Worm (Caenorhabditis elegans): ENCODE data around the gene T05A8.2.
"Not testable (repeated sequence)": the region's sequence is repeated elsewhere in the genome, so short reads cannot be mapped to it uniquely, and the experiment has no call there.

T05A8.2 gene

ce11 chrII:2692476-2692875 lies 18.3 kb downstream of the T05A8.2 start, which contains the start of gene set-11:
Gene set-11, minus strand, starts transcription at chrII:2692576.
- TF ChIP-seq ztf-4 (tag; optimal IDR thresholded peaks at IDR 0.05): no peak
- TF ChIP-seq alr-1 (tag; optimal IDR thresholded peaks at IDR 0.05): no peak
- no peak for TF ChIP-seq mbf-1 (tag; optimal IDR thresholded peaks at IDR 0.05)
- no peak for TF ChIP-seq snpc-4 (tag; optimal IDR thresholded peaks at IDR 0.05)
- no peak for TF ChIP-seq nhr-25 (tag; optimal IDR thresholded peaks at IDR 0.05)

- TF ChIP-seq unc-55 (GFP tag; optimal IDR thresholded peaks at IDR 0.05) (no peak), nhr-11 (tag; optimal IDR thresholded peaks at IDR 0.05) (no peak), skn-1 (tag; optimal IDR thresholded peaks at IDR 0.05) (no peak), dmd-4 (tag; optimal IDR thresholded peaks at IDR 0.05) (no peak), blmp-1 (tag; optimal IDR thresholded peaks at IDR 0.05; ENCODE audit: insufficient read depth) (no peak), nhr-237 (tag; optimal IDR thresholded peaks at IDR 0.05) (no peak), nhr-129 (tag; optimal IDR thresholded peaks at IDR 0.05) (no peak), unc-62 (GFP tag; optimal IDR thresholded peaks at IDR 0.05) (no peak), unc-39 (tag; optimal IDR thresholded peaks at IDR 0.05) (no peak), ztf-11 (tag; optimal IDR thresholded peaks at IDR 0.05) (no peak), nhr-12 (tag; optimal IDR thresholded peaks at IDR 0.05) (no peak), sma-3 (GFP tag; optimal IDR thresholded peaks at IDR 0.05) (no peak), lin-39 (tag; optimal IDR thresholded peaks at IDR 0.05) (no peak)
Measured at ce11 chrII:2690080-2690479, 20.7 kb downstream of the T05A8.2 start, which contains the start of gene nspf-3. Gene nspf-3, minus strand, starts transcription at chrII:2690180.

- not testable (repeated sequence) for TF ChIP-seq ama-1 (optimal IDR thresholded peaks at IDR 0.05); C34F6.9 (tag; optimal IDR thresholded peaks at IDR 0.05); ZK546.5 (tag; optimal IDR thresholded peaks at IDR 0.05)
Measured at ce11 chrII:2688616-2689015, 22.2 kb downstream of the T05A8.2 start, which contains the start of gene nspf-2. Gene nspf-2, plus strand, starts transcription at chrII:2688916.

ce11 chrII:2686985-2687675 lies 23.7 kb downstream of the T05A8.2 start, which contains the start of the genes sup-9 and nspf-1:
Gene sup-9, minus strand, starts transcription at chrII:2687027.
Gene nspf-1, plus strand, starts transcription at chrII:2687625.
- TF ChIP-seq R02D3.7 (tag; optimal IDR thresholded peaks at IDR 0.05) (no peak), zag-1 (tag; optimal IDR thresholded peaks at IDR 0.05) (no peak), nhr-237 (tag; optimal IDR thresholded peaks at IDR 0.05) (no peak), fos-1 (tag; optimal IDR thresholded peaks at IDR 0.05) (no peak), sem-4 (tag; optimal IDR thresholded peaks at IDR 0.05) (peak; percentile 24), alr-1 (tag; optimal IDR thresholded peaks at IDR 0.05) (no peak), nhr-11 (tag; optimal IDR thresholded peaks at IDR 0.05) (no peak), nhr-21 (tag; optimal IDR thresholded peaks at IDR 0.05) (no peak), C34F6.9 (tag; optimal IDR thresholded peaks at IDR 0.05) (peak; percentile 26), ztf-4 (tag; optimal IDR thresholded peaks at IDR 0.05) (no peak), nhr-10 (tag; optimal IDR thresholded peaks at IDR 0.05) (no peak), peb-1 (tag; optimal IDR thresholded peaks at IDR 0.05) (no peak), nhr-77 (tag; optimal IDR thresholded peaks at IDR 0.05) (no peak), nhr-25 (tag; optimal IDR thresholded peaks at IDR 0.05) (no peak), ztf-1 (GFP tag; conservative IDR thresholded peaks at IDR 0.05) (no peak), egl-27 (tag; optimal IDR thresholded peaks at IDR 0.05) (no peak), ceh-82 (tag; optimal IDR thresholded peaks at IDR 0.05) (no peak), unc-55 (GFP tag; optimal IDR thresholded peaks at IDR 0.05) (no peak), crh-2 (tag; optimal IDR thresholded peaks at IDR 0.05) (no peak), mdl-1 (tag; optimal IDR thresholded peaks at IDR 0.05) (no peak), F13H6.1 (tag; optimal IDR thresholded peaks at IDR 0.05) (peak; percentile 44), gmeb-1 (tag; optimal IDR thresholded peaks at IDR 0.05) (no peak), unc-39 (tag; optimal IDR thresholded peaks at IDR 0.05) (no peak), lsy-2 (tag; optimal IDR thresholded peaks at IDR 0.05) (peak in 1 of 2 experiments; percentile 28), ztf-11 (tag; optimal IDR thresholded peaks at IDR 0.05) (no peak), Y55F3AM.14 (GFP tag; optimal IDR thresholded peaks at IDR 0.05) (no peak), nhr-6 (tag; optimal IDR thresholded peaks at IDR 0.05) (no peak), nhr-12 (tag; optimal IDR thresholded peaks at IDR 0.05) (no peak), elt-3 (tag; optimal IDR thresholded peaks at IDR 0.05) (no peak), sma-9 (GFP tag; optimal IDR thresholded peaks at IDR 0.05) (peak; percentile 49), sma-9 (tag; optimal IDR thresholded peaks at IDR 0.05) (no peak), lin-13 (GFP tag; optimal IDR thresholded peaks at IDR 0.05) (peak; percentile 59), mbf-1 (tag; optimal IDR thresholded peaks at IDR 0.05) (no peak), nhr-23 (tag; optimal IDR thresholded peaks at IDR 0.05) (no peak), blmp-1 (tag; optimal IDR thresholded peaks at IDR 0.05; ENCODE audit: insufficient read depth) (no peak), unc-62 (GFP tag; optimal IDR thresholded peaks at IDR 0.05) (no peak), mab-5 (tag; optimal IDR thresholded peaks at IDR 0.05) (no peak), dmd-4 (tag; optimal IDR thresholded peaks at IDR 0.05) (no peak), lin-39 (tag; optimal IDR thresholded peaks at IDR 0.05) (no peak), elt-1 (tag; optimal IDR thresholded peaks at IDR 0.05) (no peak), ceh-16 (tag; optimal IDR thresholded peaks at IDR 0.05) (no peak)
